Worm (Caenorhabditis elegans): ENCODE data around the gene pcp-3.

Gene pcp-3

DNA sequence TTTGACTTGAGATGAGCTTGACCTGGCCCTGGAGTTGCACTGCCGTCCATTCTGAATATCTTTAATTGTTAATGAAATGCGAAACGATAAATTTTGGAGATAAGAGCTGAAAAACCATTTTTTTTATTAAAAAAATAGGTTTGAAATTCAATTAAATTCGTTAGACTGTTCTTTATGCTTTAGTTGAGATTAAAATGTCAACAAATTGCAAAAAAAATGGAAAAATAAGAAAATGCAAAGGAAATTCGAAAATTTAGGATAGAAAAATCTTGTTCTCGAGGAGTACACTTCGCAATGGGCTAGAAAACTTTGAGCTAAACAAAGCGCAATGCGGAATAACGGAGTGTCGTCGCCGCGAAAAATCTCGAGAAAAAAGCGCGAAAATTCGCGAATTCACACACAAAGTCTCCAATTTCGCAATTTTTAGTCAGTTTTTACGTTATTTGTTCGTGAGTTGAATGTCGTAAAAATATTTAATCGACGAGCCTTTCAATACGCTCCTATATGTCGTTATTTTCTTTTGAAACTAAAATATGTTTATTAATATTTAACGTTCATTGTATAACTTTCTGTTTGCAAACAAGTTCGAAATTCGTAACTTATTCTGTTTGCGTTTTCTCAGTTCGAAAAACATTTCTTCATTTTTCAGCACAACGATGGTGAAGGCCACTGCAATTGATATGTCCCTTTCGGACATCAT, 11.8 kb downstream of the pcp-3 start, which contains the start of the genes rpb-12 and aly-2 (continued):
- TF ChIP-seq Y5F2A.4 (GFP tag; optimal IDR thresholded peaks at IDR 0.05) (no peak), snpc-1.2 (GFP tag; IDR thresholded peaks at IDR 0.05) (peak; percentile 20; the same call in 1 of the 2 replicates), mxl-2 (GFP tag; conservative IDR thresholded peaks at IDR 0.05) (no peak), lin-29 (GFP tag; IDR thresholded peaks at IDR 0.05) (no peak), madf-9 (GFP tag; conservative IDR thresholded peaks at IDR 0.05) (no peak), nhr-76 (tag; optimal IDR thresholded peaks at IDR 0.05) (no peak), mep-1 (tag; optimal IDR thresholded peaks at IDR 0.05) (no peak), unc-62 (GFP tag; optimal IDR thresholded peaks at IDR 0.05 in 1 of 2) (peak in 1 of 2 experiments; percentile 32), unc-62 (tag; optimal IDR thresholded peaks at IDR 0.05) (no peak), nhr-11 (tag; optimal IDR thresholded peaks at IDR 0.05) (peak; percentile 36), set-16 (GFP tag; IDR thresholded peaks at IDR 0.05) (no peak), cey-2 (tag; optimal IDR thresholded peaks at IDR 0.05; ENCODE audit: borderline replicate concordance, insufficient read depth) (no peak), lin-15B (tag; optimal IDR thresholded peaks at IDR 0.05) (no peak), F49E8.2 (tag; optimal IDR thresholded peaks at IDR 0.05; ENCODE audit: borderline replicate concordance) (peak; percentile 46), mdl-1 (tag; optimal IDR thresholded peaks at IDR 0.05) (peak in 1 of 2 experiments; percentile 5), lir-3 (tag; optimal IDR thresholded peaks at IDR 0.05) (no peak), unc-39 (tag; optimal IDR thresholded peaks at IDR 0.05) (no peak), pha-4 (GFP tag; IDR thresholded peaks at IDR 0.05) (no peak), pha-4 (tag; optimal IDR thresholded peaks at IDR 0.05) (no peak), aly-2 (tag; optimal IDR thresholded peaks at IDR 0.05) (no peak), ces-1 (GFP tag; optimal IDR thresholded peaks at IDR 0.05) (no peak), jun-1 (tag; optimal IDR thresholded peaks at IDR 0.05) (no peak), nhr-41 (GFP tag; IDR thresholded peaks at IDR 0.05) (no peak), mxl-3 (GFP tag; optimal IDR thresholded peaks at IDR 0.05) (no peak), saeg-2 (GFP tag; IDR thresholded peaks at IDR 0.05) (no peak), ztf-7 (tag; optimal IDR thresholded peaks at IDR 0.05) (no peak), mes-2 (tag; optimal IDR thresholded peaks at IDR 0.05; ENCODE audit: poor library complexity, severe bottlenecking) (no peak), lsy-2 (tag; optimal IDR thresholded peaks at IDR 0.05) (no peak), attf-4 (tag; optimal IDR thresholded peaks at IDR 0.05) (no peak), nhr-10 (tag; optimal IDR thresholded peaks at IDR 0.05) (no peak), R02D3.7 (tag; optimal IDR thresholded peaks at IDR 0.05) (no peak), hlh-30 (tag; optimal IDR thresholded peaks at IDR 0.05; ENCODE audit: insufficient read depth) (no peak), dmd-8 (GFP tag; IDR thresholded peaks at IDR 0.05) (no peak), dmd-9 (GFP tag; IDR thresholded peaks at IDR 0.05) (no peak), zip-2 (tag; optimal IDR thresholded peaks at IDR 0.05) (no peak), zag-1 (tag; optimal IDR thresholded peaks at IDR 0.05) (no peak), egl-43 (GFP tag; IDR thresholded peaks at IDR 0.05) (no peak), daf-19 (GFP tag; conservative IDR thresholded peaks at IDR 0.05) (no peak), T20F7.1 (GFP tag; optimal IDR thresholded peaks at IDR 0.05) (peak; percentile 99), ZK546.5 (tag; optimal IDR thresholded peaks at IDR 0.05) (no peak), nhr-28 (tag; optimal IDR thresholded peaks at IDR 0.05) (no peak), lim-7 (GFP tag; IDR thresholded peaks at IDR 0.05) (no peak), nhr-111 (GFP tag; optimal IDR thresholded peaks at IDR 0.05) (no peak), duxl-1 (tag; optimal IDR thresholded peaks at IDR 0.05; ENCODE audit: poor library complexity) (no peak), snpc-4 (tag; optimal IDR thresholded peaks at IDR 0.05) (no peak), T26A8.4 (GFP tag; IDR thresholded peaks at IDR 0.05) (no peak), dmd-6 (GFP tag; IDR thresholded peaks at IDR 0.05) (no peak), zfp-2 (tag; optimal IDR thresholded peaks at IDR 0.05) (no peak), ceh-44 (GFP tag; IDR thresholded peaks at IDR 0.05) (no peak)

All from whole organism, L4 larva.